Fruit fly (Drosophila melanogaster): ENCODE measurements around the gene Edem1.

Gene Edem1

DNA sequence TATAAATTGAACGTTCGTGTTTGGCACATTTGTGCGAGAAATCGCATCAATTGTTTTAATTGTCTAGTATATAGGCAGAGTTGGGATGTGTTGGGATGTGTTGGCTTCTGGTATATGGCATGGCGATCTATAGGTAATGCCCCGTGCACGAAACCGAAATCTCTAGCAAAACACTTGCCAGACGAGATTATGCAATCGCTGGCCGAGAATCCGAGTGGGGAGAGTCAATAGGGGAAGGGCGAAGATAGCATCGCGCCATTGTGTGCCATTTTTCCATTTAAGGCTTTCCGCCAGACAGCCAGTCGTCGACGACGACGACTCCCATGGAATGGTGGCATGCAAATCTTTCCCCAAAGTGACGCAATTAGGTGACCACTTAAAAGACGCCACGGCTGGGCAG, 53.8 kb downstream of the Edem1 start:
- TF ChIP-seq Pdp1 (GFP tag; optimal IDR thresholded peaks at IDR 0.05): peak in 1 of 2 experiments; percentile 65
- peak; percentile 62 for TF ChIP-seq Ets65A (GFP tag)
- no peak for TF ChIP-seq insv (GFP tag; optimal IDR thresholded peaks at IDR 0.05)

DNA sequence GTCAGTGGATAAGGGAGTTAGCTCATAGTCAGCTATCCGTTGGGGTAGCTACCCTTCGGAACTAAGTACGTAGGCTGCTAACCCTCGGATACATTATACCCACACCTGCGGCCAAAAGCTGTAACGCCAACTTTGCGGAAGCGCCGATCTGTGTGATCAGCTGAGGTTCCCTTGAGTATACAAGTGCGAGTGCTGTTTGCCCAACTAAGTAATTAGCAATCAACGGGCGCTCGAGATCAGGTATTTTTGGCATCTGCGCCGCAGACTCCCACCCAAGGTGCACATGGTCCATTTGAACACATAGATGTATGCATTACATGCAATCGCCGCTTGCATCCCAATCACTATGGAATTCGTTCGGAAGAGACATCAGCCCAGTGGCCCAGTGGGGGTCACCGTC, 54.6 kb downstream of the Edem1 start:
- no peak for TF ChIP-seq Hr3 (GFP tag; optimal IDR thresholded peaks at IDR 0.05)
- TF ChIP-seq CG2875 (GFP tag; optimal IDR thresholded peaks at IDR 0.05): peak; percentile 52
- TF ChIP-seq CG34224 (GFP tag; IDR thresholded peaks at IDR 0.05; ENCODE audit: partially characterized antibody): no peak
- no peak for TF ChIP-seq CG8281 (tag; optimal IDR thresholded peaks at IDR 0.05)
- TF ChIP-seq CG1792 (GFP tag; optimal IDR thresholded peaks at IDR 0.05): peak; percentile 57
- no peak for TF ChIP-seq Neu2 (GFP tag; optimal IDR thresholded peaks at IDR 0.05; ENCODE audit: borderline replicate concordance)
- peak; percentile 59 for TF ChIP-seq Camta (GFP tag; optimal IDR thresholded peaks at IDR 0.05)
- TF ChIP-seq slp2 (GFP tag; optimal IDR thresholded peaks at IDR 0.05): no peak
- TF ChIP-seq HLH3B (GFP tag; IDR thresholded peaks at IDR 0.05): peak; percentile 74; the same call in 1 of the 2 replicates
- TF ChIP-seq caup (GFP tag; optimal IDR thresholded peaks at IDR 0.05; ENCODE audit: severe bottlenecking): peak; percentile 95
- peak; percentile 66 for TF ChIP-seq pho (GFP tag; optimal IDR thresholded peaks at IDR 0.05)
- TF ChIP-seq ase (GFP tag; IDR thresholded peaks at IDR 0.05): peak; percentile 57; the same call in 2 of the 3 replicates
- no peak for TF ChIP-seq dm (GFP tag; optimal IDR thresholded peaks at IDR 0.05)
- peak; percentile 35 for TF ChIP-seq Nf-YC (tag; optimal IDR thresholded peaks at IDR 0.05)
- no peak for TF ChIP-seq CG6654 (GFP tag; optimal IDR thresholded peaks at IDR 0.05)
- peak; percentile 77 for TF ChIP-seq Dek (tag; optimal IDR thresholded peaks at IDR 0.05)
- TF ChIP-seq CG13775 (GFP tag; optimal IDR thresholded peaks at IDR 0.05): peak; percentile 5
- TF ChIP-seq Nf-YA (GFP tag; IDR thresholded peaks at IDR 0.05): peak; percentile 74
- TF ChIP-seq Nf-YB (GFP tag; optimal IDR thresholded peaks at IDR 0.05): no peak
- no peak for TF ChIP-seq bsh (GFP tag; optimal IDR thresholded peaks at IDR 0.05)
- peak; percentile 60 for TF ChIP-seq Side (GFP tag; optimal IDR thresholded peaks at IDR 0.05)
- no peak for TF ChIP-seq abd-A (tag; optimal IDR thresholded peaks at IDR 0.05)
- no peak for TF ChIP-seq fu2 (GFP tag; optimal IDR thresholded peaks at IDR 0.05)
- peak; percentile 79 for TF ChIP-seq Bteb2 (GFP tag; optimal IDR thresholded peaks at IDR 0.05)
- no peak for TF ChIP-seq dati (GFP tag; IDR thresholded peaks at IDR 0.05)
- TF ChIP-seq unpg (GFP tag; optimal IDR thresholded peaks at IDR 0.05): peak; percentile 36
- TF ChIP-seq scrt (GFP tag; optimal IDR thresholded peaks at IDR 0.05): peak; percentile 68
- TF ChIP-seq sens-2 (GFP tag; IDR thresholded peaks at IDR 0.05): no peak
- TF ChIP-seq CG14965 (GFP tag; optimal IDR thresholded peaks at IDR 0.05; ENCODE audit: borderline replicate concordance): peak; percentile 50
- 0 out of 2 replicates have a peak, but pooled peaks have one; percentile 9 for TF ChIP-seq stc (GFP tag; IDR thresholded peaks at IDR 0.05)
- TF ChIP-seq CG18262 (tag; optimal IDR thresholded peaks at IDR 0.05): no peak
- 0 out of 2 replicates have a peak, but pooled peaks have one; percentile 49 for TF ChIP-seq CG11696 (GFP tag; IDR thresholded peaks at IDR 0.05)
- peak; percentile 56 for TF ChIP-seq D19B (GFP tag; optimal IDR thresholded peaks at IDR 0.05)
- TF ChIP-seq fd64A (GFP tag; optimal IDR thresholded peaks at IDR 0.05): no peak
- no peak for TF ChIP-seq Scr (GFP tag; IDR thresholded peaks at IDR 0.05; ENCODE audit: partially characterized antibody)
- peak; percentile 47; the same call in 1 of the 3 replicates for TF ChIP-seq tgo (GFP tag; IDR thresholded peaks at IDR 0.05)
- TF ChIP-seq grn (GFP tag; optimal IDR thresholded peaks at IDR 0.05): peak; percentile 75
- peak; percentile 54; the same call in 1 of the 2 replicates for TF ChIP-seq MBD-R2 (GFP tag; IDR thresholded peaks at IDR 0.05)
- peak; percentile 43; the same call in 1 of the 2 replicates for TF ChIP-seq dimm (GFP tag; IDR thresholded peaks at IDR 0.05)
- TF ChIP-seq slou (GFP tag; optimal IDR thresholded peaks at IDR 0.05): peak; percentile 56
- TF ChIP-seq CG13296 (GFP tag; optimal IDR thresholded peaks at IDR 0.05): peak; percentile 91
- TF ChIP-seq CG11085 (GFP tag; IDR thresholded peaks at IDR 0.05): no peak
- no peak for TF ChIP-seq Lim3 (GFP tag; IDR thresholded peaks at IDR 0.05)
- TF ChIP-seq CG11504 (tag; optimal IDR thresholded peaks at IDR 0.05): peak; percentile 30
- TF ChIP-seq CG7556 (GFP tag; optimal IDR thresholded peaks at IDR 0.05): peak; percentile 72
- peak; percentile 89; the same call in 2 of the 3 replicates for TF ChIP-seq Dbx (GFP tag; IDR thresholded peaks at IDR 0.05)
